Fruit fly (Drosophila melanogaster) whole organism, prepupa: Measurements from ENCODE around the gene Task6.
A peak's percentile ranks its signal among the peaks of the same experiment; 100 is the strongest.

ENCODE experiments used
- Blimp-1 ChIP-seq: fragments of 200-800 bp; sonication (Bioruptor generic); optimal IDR thresholded peaks from 3 replicates; lab custom pipeline; 2017; ENCODE audit warnings: missing biosample characterization, missing genetic modification characterization, mild to moderate bottlenecking, moderate library complexity, missing genetic modification reagents
- CG10631 ChIP-seq: fragments of 200-800 bp; sonication (Bioruptor generic); optimal IDR thresholded peaks from 2 replicates; lab custom pipeline; 2016; ENCODE audit warnings: missing biosample characterization, missing genetic modification characterization
- CG11294 ChIP-seq: fragments of 200-800 bp; sonication (Bioruptor generic); IDR thresholded peaks from 2 replicates; pipeline ENCODE4 v1.3.6; 2022; ENCODE audit warnings: missing biosample characterization, missing genetic modification characterization
- CG11762 ChIP-seq: fragments of 200-800 bp; sonication (Bioruptor generic); optimal IDR thresholded peaks from 3 replicates; lab custom pipeline; 2016; ENCODE audit warnings: missing biosample characterization, missing genetic modification characterization; ENCODE audit not compliant: insufficient read depth
- CG15336 ChIP-seq: fragments of 200-800 bp; sonication (Bioruptor generic); IDR thresholded peaks from 2 replicates; pipeline ENCODE4 v1.3.6; 2022; ENCODE audit warnings: missing biosample characterization, missing genetic modification characterization
- CG1621 ChIP-seq: fragments of 200-800 bp; sonication (Bioruptor generic); optimal IDR thresholded peaks from 3 replicates; lab custom pipeline; 2018; ENCODE audit warnings: missing biosample characterization, mild to moderate bottlenecking, missing genetic modification characterization
- CG16779 ChIP-seq: fragments of 200-800 bp; sonication (Bioruptor generic); optimal IDR thresholded peaks from 3 replicates; lab custom pipeline; 2017; ENCODE audit warnings: missing biosample characterization, mild to moderate bottlenecking, missing genetic modification characterization
- CG32006 ChIP-seq: fragments of 200-800 bp; sonication (Bioruptor generic); optimal IDR thresholded peaks from 3 replicates; lab custom pipeline; 2017; ENCODE audit warnings: missing biosample characterization, mild to moderate bottlenecking, missing genetic modification characterization
- CG34406 ChIP-seq: fragments of 200-800 bp; sonication (Bioruptor generic); optimal IDR thresholded peaks from 3 replicates; lab custom pipeline; 2016; ENCODE audit warnings: missing biosample characterization, missing genetic modification characterization
- CG3919 ChIP-seq: fragments of 200-800 bp; sonication (Bioruptor generic); optimal IDR thresholded peaks from 3 replicates; lab custom pipeline; 2016; ENCODE audit warnings: missing biosample characterization, missing genetic modification characterization
- CG4318 ChIP-seq: fragments of 200-800 bp; sonication (Bioruptor generic); optimal IDR thresholded peaks from 3 replicates; lab custom pipeline; 2017; ENCODE audit warnings: missing biosample characterization, mild to moderate bottlenecking, missing genetic modification characterization
- CG6163 ChIP-seq: fragments of 200-800 bp; sonication (Bioruptor generic); IDR thresholded peaks from 3 replicates; pipeline ENCODE4 v1.3.6; 2022; ENCODE audit warnings: missing biosample characterization, missing genetic modification characterization
- CG6276 ChIP-seq: fragments of 200-800 bp; sonication (Bioruptor generic); optimal IDR thresholded peaks from 2 replicates; lab custom pipeline; 2017; ENCODE audit warnings: missing biosample characterization, mild to moderate bottlenecking, missing genetic modification characterization
- CG6792 ChIP-seq: fragments of 200-800 bp; sonication (Bioruptor generic); optimal IDR thresholded peaks from 3 replicates; lab custom pipeline; 2016; ENCODE audit warnings: missing biosample characterization, missing genetic modification characterization
- CG6808 ChIP-seq: fragments of 200-800 bp; sonication (Bioruptor generic); optimal IDR thresholded peaks from 3 replicates; lab custom pipeline; 2017; ENCODE audit warnings: missing biosample characterization, missing genetic modification characterization, mild to moderate bottlenecking, moderate library complexity, missing genetic modification reagents
- CG6854 ChIP-seq: fragments of 200-800 bp; sonication (Bioruptor generic); optimal IDR thresholded peaks from 2 replicates; lab custom pipeline; 2017; ENCODE audit warnings: missing biosample characterization, mild to moderate bottlenecking, missing genetic modification characterization
- CG7368 ChIP-seq: fragments of 200-800 bp; sonication (Bioruptor generic); optimal IDR thresholded peaks from 3 replicates; lab custom pipeline; 2016; ENCODE audit warnings: missing biosample characterization, missing genetic modification characterization
- CG8119 ChIP-seq: fragments of 200-800 bp; sonication (Bioruptor generic); IDR thresholded peaks from 3 replicates; pipeline ENCODE4 v1.3.6; 2022; ENCODE audit warnings: missing biosample characterization, missing genetic modification characterization
- CG8319 ChIP-seq: fragments of 200-800 bp; sonication (Bioruptor generic); optimal IDR thresholded peaks from 3 replicates; lab custom pipeline; 2016; ENCODE audit warnings: missing biosample characterization, missing genetic modification characterization
- CG8632 ChIP-seq: fragments of 200-800 bp; sonication (Bioruptor generic); optimal IDR thresholded peaks from 3 replicates; lab custom pipeline; 2016; ENCODE audit warnings: missing biosample characterization, missing genetic modification characterization
- CG9139 ChIP-seq: fragments of 200-800 bp; sonication (Bioruptor generic); optimal IDR thresholded peaks from 3 replicates; lab custom pipeline; 2017; ENCODE audit warnings: missing biosample characterization, mild to moderate bottlenecking, missing genetic modification characterization
- Eip75B ChIP-seq: fragments of 200-800 bp; sonication (Bioruptor generic); optimal IDR thresholded peaks from 3 replicates; lab custom pipeline; 2016; ENCODE audit warnings: missing biosample characterization, missing genetic modification characterization
- Eip78C ChIP-seq: fragments of 200-800 bp; sonication (Bioruptor generic); peaks from one replicate; lab custom pipeline; 2016; ENCODE audit warnings: missing biosample characterization, missing genetic modification characterization
- Eip93F ChIP-seq: fragments of 200-800 bp; sonication (Bioruptor generic); optimal IDR thresholded peaks from 2 replicates; lab custom pipeline; 2016; ENCODE audit warnings: missing biosample characterization, mild to moderate bottlenecking, missing genetic modification characterization
- Ets21C ChIP-seq: fragments of 200-800 bp; sonication (Bioruptor generic); optimal IDR thresholded peaks from 3 replicates; lab custom pipeline; 2016; ENCODE audit warnings: missing biosample characterization, missing genetic modification characterization
- Ets96B ChIP-seq: fragments of 200-800 bp; optimal IDR thresholded peaks from 2 replicates; lab custom pipeline; 2019; ENCODE audit warnings: missing biosample characterization, mild to moderate bottlenecking, missing genetic modification characterization, moderate library complexity
- Gug ChIP-seq: fragments of 200-800 bp; sonication (Bioruptor generic); IDR thresholded peaks from 2 replicates; pipeline ENCODE4 v1.3.6; 2022; ENCODE audit warnings: missing biosample characterization, missing genetic modification characterization
- Hr38 ChIP-seq: sonication (Bioruptor generic); optimal IDR thresholded peaks from 2 replicates; lab custom pipeline; 2016; ENCODE audit warnings: missing biosample characterization, missing genetic modification characterization
- Hr39 ChIP-seq: fragments of 200-800 bp; sonication (Bioruptor generic); optimal IDR thresholded peaks from 2 replicates; lab custom pipeline; 2016; ENCODE audit warnings: missing biosample characterization, missing genetic modification characterization
- Lpt ChIP-seq: fragments of 200-800 bp; sonication (Bioruptor generic); optimal IDR thresholded peaks from 3 replicates; lab custom pipeline; 2016; ENCODE audit warnings: missing biosample characterization, missing genetic modification characterization
- Met ChIP-seq: fragments of 200-800 bp; sonication (Bioruptor generic); optimal IDR thresholded peaks from 3 replicates; lab custom pipeline; 2016; ENCODE audit warnings: missing biosample characterization, missing genetic modification characterization
- Smox ChIP-seq: fragments of 200-800 bp; sonication (Bioruptor generic); optimal IDR thresholded peaks from 3 replicates; lab custom pipeline; 2016; ENCODE audit warnings: missing biosample characterization, missing genetic modification characterization
- Sox102F ChIP-seq: fragments of 200-800 bp; sonication (Bioruptor generic); optimal IDR thresholded peaks from 2 replicates; lab custom pipeline; 2016; ENCODE audit warnings: missing biosample characterization, mild to moderate bottlenecking, missing genetic modification characterization
- Sox14 ChIP-seq: fragments of 200-800 bp; sonication (Bioruptor generic); optimal IDR thresholded peaks from 3 replicates; lab custom pipeline; 2016; ENCODE audit warnings: missing biosample characterization, missing genetic modification characterization
- achi ChIP-seq: fragments of 200-800 bp; sonication (Bioruptor generic); optimal IDR thresholded peaks from 3 replicates; lab custom pipeline; 2016; ENCODE audit warnings: missing biosample characterization, missing genetic modification characterization
- acj6 ChIP-seq: fragments of 200-800 bp; sonication (Bioruptor generic); optimal IDR thresholded peaks from 3 replicates; lab custom pipeline; 2016; ENCODE audit warnings: missing biosample characterization, missing genetic modification characterization
- cyc ChIP-seq: fragments of 200-800 bp; sonication (Bioruptor generic); optimal IDR thresholded peaks from 3 replicates; lab custom pipeline; 2016; ENCODE audit warnings: missing biosample characterization, missing genetic modification characterization
- dac ChIP-seq: fragments of 200-800 bp; sonication (Bioruptor generic); optimal IDR thresholded peaks from 2 replicates; lab custom pipeline; 2017; ENCODE audit warnings: missing biosample characterization, mild to moderate bottlenecking, missing genetic modification characterization
- dsx ChIP-seq: fragments of 200-800 bp; optimal IDR thresholded peaks from 3 replicates; lab custom pipeline; 2019; ENCODE audit warnings: missing biosample characterization, mild to moderate bottlenecking, missing genetic modification characterization, moderate library complexity; ENCODE audit not compliant: poor library complexity, severe bottlenecking
- eg ChIP-seq: fragments of 200-800 bp; sonication (Bioruptor generic); IDR thresholded peaks from 3 replicates; pipeline ENCODE4 v1.3.6; 2022; ENCODE audit warnings: missing biosample characterization, missing genetic modification characterization
- esn ChIP-seq: fragments of 200-800 bp; sonication (Bioruptor generic); optimal IDR thresholded peaks from 2 replicates; lab custom pipeline; 2016; ENCODE audit warnings: missing biosample characterization, mild to moderate bottlenecking, missing genetic modification characterization, moderate library complexity
- fd59A ChIP-seq: fragments of 200-800 bp; sonication (Bioruptor generic); optimal IDR thresholded peaks from 2 replicates; lab custom pipeline; 2017; ENCODE audit warnings: missing biosample characterization, mild to moderate bottlenecking, missing genetic modification characterization, missing genetic modification reagents
- fd85E ChIP-seq: fragments of 200-800 bp; sonication (Bioruptor generic); optimal IDR thresholded peaks from 3 replicates; lab custom pipeline; 2016; ENCODE audit warnings: missing biosample characterization, missing genetic modification characterization
- fkh ChIP-seq: fragments of 200-800 bp; sonication (Bioruptor generic); optimal IDR thresholded peaks from 3 replicates; lab custom pipeline; 2017; ENCODE audit warnings: missing biosample characterization, mild to moderate bottlenecking, missing genetic modification characterization, moderate library complexity
- lz ChIP-seq: fragments of 200-800 bp; sonication (Bioruptor generic); optimal IDR thresholded peaks from 3 replicates; lab custom pipeline; 2016; ENCODE audit warnings: missing biosample characterization, missing genetic modification characterization
- net ChIP-seq: fragments of 200-800 bp; sonication (Bioruptor generic); optimal IDR thresholded peaks from 3 replicates; lab custom pipeline; 2016; ENCODE audit warnings: missing biosample characterization, missing genetic modification characterization
- salr ChIP-seq, 2 experiments: fragments of 200-800 bp; sonication (Bioruptor generic); optimal IDR thresholded peaks; 3 replicates each; lab custom pipeline; 2016 to 2018; ENCODE audit warnings: missing biosample characterization in 2 of 2, missing genetic modification characterization in 2 of 2, mild to moderate bottlenecking in 1 of 2
- spab ChIP-seq: fragments of 200-800 bp; sonication (Bioruptor generic); optimal IDR thresholded peaks from 2 replicates; lab custom pipeline; 2017; ENCODE audit warnings: missing biosample characterization, mild to moderate bottlenecking, missing genetic modification characterization, missing genetic modification reagents
- ss ChIP-seq, 2 experiments: fragments of 200-800 bp; sonication (Bioruptor generic); optimal IDR thresholded peaks; 2 replicates in 1 of 2; 3 replicates in 1 of 2; lab custom pipeline; 2017 to 2018; ENCODE audit warnings: mild to moderate bottlenecking in 2 of 2, missing biosample characterization in 2 of 2, missing genetic modification characterization in 2 of 2, moderate library complexity in 1 of 2
- topi ChIP-seq: fragments of 200-800 bp; sonication (Bioruptor generic); optimal IDR thresholded peaks from 3 replicates; lab custom pipeline; 2016; ENCODE audit warnings: missing biosample characterization, missing genetic modification characterization

The Task6 gene

DNA sequence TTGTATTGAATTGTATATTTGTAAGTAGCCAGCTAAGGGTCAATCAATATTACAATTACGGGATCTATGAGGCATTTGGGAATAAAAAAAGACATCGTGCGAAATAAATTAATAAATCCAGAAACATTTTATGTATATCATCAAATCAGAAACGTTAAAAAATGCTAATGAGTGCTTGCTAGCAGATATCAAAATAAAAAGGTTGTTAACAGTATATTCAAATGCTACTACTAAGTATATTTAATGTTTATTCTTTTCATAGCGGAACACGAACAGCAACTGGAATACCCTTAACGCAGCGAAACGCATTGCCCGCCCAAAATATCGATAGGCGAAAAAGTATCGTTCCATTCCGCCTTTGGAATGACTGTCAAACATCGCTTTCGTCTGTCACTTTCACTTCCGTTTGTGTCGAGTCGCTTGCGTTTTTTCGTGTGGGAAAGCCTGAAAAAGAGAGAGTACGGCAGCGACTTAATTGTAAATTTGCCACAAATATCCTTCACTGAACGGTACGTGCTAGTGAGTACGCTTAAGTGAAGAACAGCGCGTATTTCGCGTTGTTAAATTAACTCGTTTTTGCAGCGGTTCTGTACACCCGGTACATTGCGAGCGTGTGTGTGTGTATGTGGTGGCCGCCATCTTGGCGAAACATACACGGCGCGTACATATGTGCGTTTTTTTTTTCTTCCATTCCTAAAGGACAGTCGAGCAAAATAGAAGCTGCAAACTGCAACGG lies 13.2 kb downstream of the Task6 start, which contains the start of gene B52:
TSS of gene B52 (plus strand) at position 388 of the 736 bp plus-strand sequence.
- TF ChIP-seq CG6163 (GFP tag; lab: Robert Waterston, UW) = peak; percentile 58; the same call in 1 of the 3 replicates
- TF ChIP-seq Lpt (GFP tag; lab: Kevin White, UChicago) = no peak
- TF ChIP-seq Sox14 (GFP tag; lab: Kevin White, UChicago) = peak; percentile 48
- TF ChIP-seq CG11294 = no peak
- TF ChIP-seq Smox (GFP tag; lab: Kevin White, UChicago) = no peak
- TF ChIP-seq CG8119 = no peak
- peak; percentile 68 for TF ChIP-seq net (GFP tag; lab: Kevin White, UChicago)
- TF ChIP-seq fkh (GFP tag; lab: Kevin White, UChicago) = no peak
- no peak for TF ChIP-seq CG4318 (GFP tag; lab: Kevin White, UChicago)
- TF ChIP-seq CG8319 (GFP tag; lab: Kevin White, UChicago) = peak; percentile 22
- peak; percentile 52 for TF ChIP-seq CG32006 (GFP tag; lab: Kevin White, UChicago)
- peak; percentile 87 for TF ChIP-seq Eip78C
- TF ChIP-seq CG16779 = peak; percentile 66
- TF ChIP-seq achi (GFP tag; lab: Kevin White, UChicago) = peak; percentile 99
- peak; percentile 61 for TF ChIP-seq Met (GFP tag; lab: Kevin White, UChicago)
- TF ChIP-seq fd85E (GFP tag; lab: Kevin White, UChicago) = peak; percentile 64
- TF ChIP-seq CG11762 (GFP tag; lab: Kevin White, UChicago) = no peak
- TF ChIP-seq topi (GFP tag; lab: Kevin White, UChicago) = peak; percentile 70
- peak; percentile 30 to 44 for TF ChIP-seq salr (GFP tag; optimal IDR thresholded peaks at IDR 0.05; lab: Kevin White, UChicago)
- peak; percentile 94 for TF ChIP-seq Blimp-1 (GFP tag; lab: Kevin White, UChicago)
- no peak for TF ChIP-seq CG6276 (GFP tag; lab: Kevin White, UChicago)
- no peak for TF ChIP-seq Eip93F (GFP tag; lab: Kevin White, UChicago)
- no peak for TF ChIP-seq dac (GFP tag; lab: Kevin White, UChicago)
- no peak for TF ChIP-seq Gug (GFP tag; lab: Robert Waterston, UW)
- peak; percentile 69 for TF ChIP-seq CG34406 (GFP tag; lab: Kevin White, UChicago)
- TF ChIP-seq CG1621 (tag; lab: Kevin White, UChicago) = peak; percentile 61
- peak; percentile 3 for TF ChIP-seq Ets96B (tag; lab: Kevin White, UChicago)
- TF ChIP-seq ss (GFP tag; optimal IDR thresholded peaks at IDR 0.05; lab: Kevin White, UChicago) = peak; percentile 68 to 84
- peak; percentile 55 for TF ChIP-seq Eip75B
- TF ChIP-seq CG6792 (GFP tag; lab: Kevin White, UChicago) = peak; percentile 14
- TF ChIP-seq cyc = peak; percentile 53
- TF ChIP-seq CG3919 (GFP tag; lab: Kevin White, UChicago) = peak; percentile 69
- no peak for TF ChIP-seq CG10631
- peak; percentile 58 for TF ChIP-seq CG8632 (GFP tag; lab: Kevin White, UChicago)
- TF ChIP-seq lz (GFP tag; lab: Kevin White, UChicago) = peak; percentile 68
- TF ChIP-seq CG6808 (GFP tag; lab: Kevin White, UChicago) = peak; percentile 66
- TF ChIP-seq Sox102F (GFP tag; lab: Kevin White, UChicago) = peak; percentile 70
- no peak for TF ChIP-seq dsx (GFP tag; lab: Kevin White, UChicago)
- no peak for TF ChIP-seq Hr38 (GFP tag; lab: Kevin White, UChicago)
- TF ChIP-seq CG9139 (GFP tag; lab: Kevin White, UChicago) = peak; percentile 59
- TF ChIP-seq spab (GFP tag; lab: Kevin White, UChicago) = no peak
- TF ChIP-seq fd59A = peak; percentile 2
- TF ChIP-seq eg = peak; percentile 62; the same call in 2 of the 3 replicates
- TF ChIP-seq esn (GFP tag; lab: Kevin White, UChicago) = peak; percentile 75
- peak; percentile 52 for TF ChIP-seq CG7368
- peak; percentile 44; the same call in 1 of the 2 replicates for TF ChIP-seq CG15336
- peak; percentile 11 for TF ChIP-seq Ets21C (GFP tag; lab: Kevin White, UChicago)
- peak; percentile 55 for TF ChIP-seq acj6 (GFP tag; lab: Kevin White, UChicago)
- peak; percentile 59 for TF ChIP-seq Hr39 (GFP tag; lab: Kevin White, UChicago)
- TF ChIP-seq CG6854 (GFP tag; lab: Kevin White, UChicago) = peak; percentile 83
